Fruit fly (Drosophila melanogaster): ENCODE results near the gene Mst84B.

The Mst84B gene

DNA sequence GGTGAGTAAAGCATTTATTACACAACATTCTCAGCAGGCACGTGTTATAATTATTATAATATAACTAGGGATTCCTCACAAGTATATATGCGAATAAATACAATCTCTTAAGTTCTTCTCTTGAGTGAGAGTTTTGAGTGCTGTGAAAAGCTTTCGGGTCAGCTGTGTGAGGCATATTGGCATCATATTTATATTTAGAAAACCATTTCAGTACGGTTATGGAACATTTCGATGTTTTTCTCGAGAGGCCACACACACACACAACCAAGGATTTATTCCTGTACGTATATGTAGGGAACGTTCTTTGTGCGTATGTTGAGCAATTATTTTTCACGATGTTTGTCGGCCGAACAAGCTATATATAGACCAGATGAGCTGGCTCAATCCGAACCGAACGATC is 51.0 kb downstream of the Mst84B start:
- TF ChIP-seq Pdp1 (GFP tag; optimal IDR thresholded peaks at IDR 0.05): peak in 1 of 2 experiments; percentile 75
- peak; percentile 82 for TF ChIP-seq CG12769 (tag; optimal IDR thresholded peaks at IDR 0.05)
- peak; percentile 5 for TF ChIP-seq cwo (GFP tag; optimal IDR thresholded peaks at IDR 0.05)
- peak; percentile 47 for TF ChIP-seq Deaf1 (tag; optimal IDR thresholded peaks at IDR 0.05)
- no peak for TF ChIP-seq Dbx (GFP tag; IDR thresholded peaks at IDR 0.05)
- TF ChIP-seq cg (GFP tag; optimal IDR thresholded peaks at IDR 0.05): peak; percentile 35
- TF ChIP-seq unc-4 (GFP tag; IDR thresholded peaks at IDR 0.05; ENCODE audit: partially characterized antibody): no peak
- TF ChIP-seq z (GFP tag; IDR thresholded peaks at IDR 0.05): peak; percentile 72; the same call in 2 of the 3 replicates

All from whole organism, embryonic.